Fruit fly (Drosophila melanogaster): ENCODE measurements around the gene CG13308.

DNA sequence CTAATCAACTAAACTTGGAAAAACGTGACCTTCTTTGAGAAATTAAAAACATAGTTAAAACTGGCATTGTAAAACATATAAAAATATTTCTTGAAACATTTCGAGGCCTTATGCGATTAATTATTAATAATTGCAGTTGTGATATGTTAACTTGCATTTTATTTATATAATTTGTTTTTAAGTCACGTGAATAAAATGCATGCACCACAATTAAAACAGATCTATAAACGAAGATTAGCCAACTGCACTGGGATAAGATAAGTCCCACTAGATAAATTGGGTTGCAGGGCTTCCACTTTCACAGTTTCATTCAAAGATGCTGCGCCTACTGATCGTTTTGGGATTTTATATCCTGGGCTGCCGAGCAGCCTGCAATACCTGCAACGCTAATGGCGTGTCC lies 1.8 kb downstream of the CG13308 start, which contains the start of gene CG13309:
- TF ChIP-seq insv (GFP tag; optimal IDR thresholded peaks at IDR 0.05) (no peak), ase (GFP tag; IDR thresholded peaks at IDR 0.05) (no peak), emc (GFP tag; optimal IDR thresholded peaks at IDR 0.05) (no peak)
